Worm (Caenorhabditis elegans): ENCODE measurements around the gene tag-30.
A peak's percentile ranks its signal among the peaks of the same experiment; 100 is the strongest.

Gene tag-30

DNA sequence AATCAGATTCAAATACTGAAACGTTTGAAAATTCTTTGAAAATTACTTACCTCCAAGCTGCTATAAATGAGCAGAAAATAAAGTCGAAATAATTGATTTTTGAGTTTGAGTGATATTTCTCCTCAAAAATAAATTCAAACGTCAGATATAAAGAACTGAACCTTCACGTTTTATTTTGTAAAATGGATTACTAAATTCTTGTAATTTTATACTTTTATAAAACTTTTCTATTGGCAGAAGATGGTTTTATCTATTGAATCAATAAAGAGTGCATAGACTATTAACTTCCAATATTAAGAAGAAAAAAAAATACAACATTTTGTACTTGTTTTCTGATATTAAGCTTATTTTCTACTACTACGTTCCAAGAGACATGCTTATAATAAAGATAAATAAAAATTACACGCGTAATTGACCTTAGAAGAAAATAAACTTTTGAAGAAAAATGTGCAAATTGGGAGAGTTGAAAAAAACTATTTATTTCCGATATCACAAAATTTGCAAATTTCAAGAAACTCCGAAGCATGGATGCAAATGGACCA lies 7.1 kb downstream of the tag-30 start, which contains the start of the genes F38H4.6 and F38H4.4:
Gene F38H4.6 (minus strand): TSS at position 101 of the 542 bp plus-strand sequence.
Gene F38H4.4 (plus strand): TSS at position 492 of the 542 bp plus-strand sequence.
- TF ChIP-seq ceh-8 (GFP tag; optimal IDR thresholded peaks at IDR 0.05): no peak
- no peak for TF ChIP-seq pqm-1 (tag; optimal IDR thresholded peaks at IDR 0.05)
- no peak for TF ChIP-seq ceh-90 (tag; optimal IDR thresholded peaks at IDR 0.05)
- TF ChIP-seq elt-2 (tag; optimal IDR thresholded peaks at IDR 0.05): no peak
- no peak for TF ChIP-seq Y116A8C.19 (tag; optimal IDR thresholded peaks at IDR 0.05; ENCODE audit: borderline replicate concordance)
- no peak for TF ChIP-seq ztf-4 (tag; optimal IDR thresholded peaks at IDR 0.05)
- TF ChIP-seq aly-2 (tag; optimal IDR thresholded peaks at IDR 0.05): no peak
- no peak for TF ChIP-seq tbx-2 (tag; optimal IDR thresholded peaks at IDR 0.05)
- no peak for TF ChIP-seq nhr-84 (tag; optimal IDR thresholded peaks at IDR 0.05)
- TF ChIP-seq mdl-1 (tag; optimal IDR thresholded peaks at IDR 0.05): no peak
- TF ChIP-seq elt-3 (tag; optimal IDR thresholded peaks at IDR 0.05): no peak
- no peak for TF ChIP-seq zip-4 (GFP tag; optimal IDR thresholded peaks at IDR 0.05)
- TF ChIP-seq sox-4 (tag; optimal IDR thresholded peaks at IDR 0.05): no peak
- no peak for TF ChIP-seq ztf-11 (tag; optimal IDR thresholded peaks at IDR 0.05)
- TF ChIP-seq sup-37 (GFP tag; optimal IDR thresholded peaks at IDR 0.05): no peak
- no peak for TF ChIP-seq nhr-85 (tag)
- no peak for TF ChIP-seq dsc-1 (tag; optimal IDR thresholded peaks at IDR 0.05)
- no peak for TF ChIP-seq fkh-4 (tag; optimal IDR thresholded peaks at IDR 0.05; ENCODE audit: borderline replicate concordance)

DNA sequence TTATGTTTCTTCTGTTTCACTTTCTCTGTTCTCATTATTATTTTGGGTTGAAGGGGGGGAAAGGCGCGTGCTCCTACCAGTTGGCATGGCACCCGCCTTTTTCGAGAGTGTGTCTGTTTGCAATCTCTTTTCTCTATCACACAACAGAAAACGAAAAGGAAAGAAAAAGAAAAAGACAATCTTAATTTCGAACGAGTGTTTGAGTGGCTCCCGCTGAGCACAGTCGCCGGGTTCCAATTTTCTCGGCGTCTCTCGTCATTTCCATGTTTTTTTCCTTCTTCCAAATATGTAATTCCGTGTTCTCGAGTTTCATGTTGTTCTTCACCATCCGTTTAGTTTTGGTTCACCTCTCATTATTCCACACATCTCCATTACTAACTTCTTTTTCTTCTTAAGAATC lies 12.8 kb downstream of the tag-30 start, which contains the start of gene F38H4.3:
Gene F38H4.3 (plus strand): TSS at position 301 of the 400 bp plus-strand sequence.
- TF ChIP-seq sox-4 (tag; optimal IDR thresholded peaks at IDR 0.05) (no peak), fkh-8 (tag; optimal IDR thresholded peaks at IDR 0.05) (peak; percentile 7)

ce11 chrIV:11838657-11839056 lies 16.3 kb downstream of the tag-30 start, which contains the start of gene fbxb-3:
Gene fbxb-3 (plus strand): TSS chrIV:11838957.
- no peak for TF ChIP-seq lin-15B (tag; optimal IDR thresholded peaks at IDR 0.05)
- TF ChIP-seq unc-30 (tag; optimal IDR thresholded peaks at IDR 0.05): no peak
- no peak for TF ChIP-seq nhr-47 (tag; optimal IDR thresholded peaks at IDR 0.05)
- TF ChIP-seq fkh-8 (tag; optimal IDR thresholded peaks at IDR 0.05): no peak
- TF ChIP-seq ztf-11 (tag; optimal IDR thresholded peaks at IDR 0.05): no peak
- no peak for TF ChIP-seq efl-3 (GFP tag; optimal IDR thresholded peaks at IDR 0.05)
- no peak for TF ChIP-seq dpl-1 (GFP tag; optimal IDR thresholded peaks at IDR 0.05)
- TF ChIP-seq nhr-85 (tag): no peak
- TF ChIP-seq aly-2 (tag; optimal IDR thresholded peaks at IDR 0.05): no peak

DNA sequence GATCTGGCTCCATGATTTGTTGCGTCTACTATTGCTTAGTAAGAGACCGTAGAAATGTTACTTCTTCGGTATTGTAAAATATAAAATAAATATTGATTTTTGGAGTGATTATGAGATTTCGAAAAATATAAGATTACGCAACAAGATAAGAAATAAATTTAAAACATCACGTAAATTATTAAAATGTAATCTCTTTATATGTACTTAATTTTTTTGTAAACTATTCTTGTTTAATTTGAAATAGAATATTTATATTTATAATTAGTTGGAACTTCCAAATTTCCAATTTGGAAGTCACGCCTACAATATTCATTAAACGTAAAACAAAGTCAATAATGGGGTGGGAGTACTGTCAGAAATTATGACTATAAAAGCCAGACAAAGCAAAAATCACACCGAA lies 21.5 kb downstream of the tag-30 start, which contains the start of gene M117.4:
Gene M117.4 (minus strand): TSS at position 101 of the 400 bp plus-strand sequence.
- TF ChIP-seq ztf-4 (tag; optimal IDR thresholded peaks at IDR 0.05) (no peak), unc-130 (tag; optimal IDR thresholded peaks at IDR 0.05) (no peak), pax-3 (tag; optimal IDR thresholded peaks at IDR 0.05) (no peak), lin-13 (GFP tag; optimal IDR thresholded peaks at IDR 0.05) (no peak), dsc-1 (tag; optimal IDR thresholded peaks at IDR 0.05) (no peak), lsy-2 (tag; optimal IDR thresholded peaks at IDR 0.05) (no peak), unc-62 (GFP tag; optimal IDR thresholded peaks at IDR 0.05) (no peak), egl-13 (tag; optimal IDR thresholded peaks at IDR 0.05) (no peak), nhr-85 (tag) (no peak), nhr-28 (tag; optimal IDR thresholded peaks at IDR 0.05) (no peak), mef-2 (tag; optimal IDR thresholded peaks at IDR 0.05) (no peak), skn-1 (tag; optimal IDR thresholded peaks at IDR 0.05) (no peak), nhr-237 (tag; optimal IDR thresholded peaks at IDR 0.05) (no peak), C04F5.9 (tag; optimal IDR thresholded peaks at IDR 0.05) (no peak)

Measured in whole organism, L1 larva.